Worm (Caenorhabditis elegans) whole organism, young adult: ENCODE data around the gene F13H8.8.

ENCODE experiments used
- ceh-40 ChIP-seq: fragments of 200-800 bp; sonication (Bioruptor generic); IDR thresholded peaks from 2 replicates; pipeline ENCODE4 v1.3.6; 2022; ENCODE audit warnings: missing genetic modification characterization, missing compliant biosample characterization
- dpff-1 ChIP-seq: sonication (generic microtip); optimal IDR thresholded peaks from 2 replicates; lab custom pipeline; 2017; ENCODE audit warnings: mild to moderate bottlenecking, missing genetic modification characterization, missing compliant biosample characterization
- let-526 ChIP-seq: fragments of 200-800 bp; sonication (Bioruptor generic); IDR thresholded peaks from 2 replicates; pipeline ENCODE4 v1.3.6; 2022; ENCODE audit warnings: missing genetic modification reagents, missing genetic modification characterization, missing compliant biosample characterization
- lin-35 ChIP-seq, 3 experiments: fragments of 150-350 bp in 2 of 3; sonication (generic microtip) in 1 of 3; optimal IDR thresholded peaks; 2 replicates each; lab custom pipeline; 2014 to 2018; ENCODE audit warnings: missing biosample characterization in 3 of 3, missing genetic modification characterization in 3 of 3, missing genetic modification reagents in 3 of 3
- pha-4 ChIP-seq: fragments of 150-350 bp; sonication (generic microtip); optimal IDR thresholded peaks from 2 replicates; lab custom pipeline; 2014; ENCODE audit warnings: missing biosample characterization, missing genetic modification reagents, missing genetic modification characterization
- sdz-38 ChIP-seq: sonication (generic microtip); optimal IDR thresholded peaks from 2 replicates; lab custom pipeline; 2016; ENCODE audit warnings: missing genotype, missing genetic modification characterization, missing compliant biosample characterization
- sea-2 ChIP-seq: fragments of 200-800 bp; sonication (Bioruptor generic); IDR thresholded peaks from 2 replicates; pipeline ENCODE4 v1.3.6; 2022; ENCODE audit warnings: missing genetic modification characterization, missing compliant biosample characterization
- ztf-28 ChIP-seq: fragments of 200-800 bp; sonication (Bioruptor generic); IDR thresholded peaks from 2 replicates; pipeline ENCODE4 v1.3.6; 2022; ENCODE audit warnings: missing genetic modification reagents, missing genetic modification characterization, missing compliant biosample characterization

ce11 chrII:6222558-6222957 is 45.3 kb downstream of the F13H8.8 start, which contains the start of gene C30B5.6:
- TF ChIP-seq pha-4, result no peak
- no peak for TF ChIP-seq sdz-38 (tag; lab: Kevin White, UChicago)
- no peak for TF ChIP-seq dpff-1 (tag; lab: Kevin White, UChicago)
- no peak for TF ChIP-seq ceh-40 (GFP tag; lab: Robert Waterston, UW)
- TF ChIP-seq ztf-28 (GFP tag; lab: Robert Waterston, UW), result no peak
- TF ChIP-seq let-526 (GFP tag; lab: Robert Waterston, UW), result no peak
- TF ChIP-seq lin-35 (GFP tag; optimal IDR thresholded peaks at IDR 0.05; lab: Kevin White, UChicago), result no peak
- TF ChIP-seq sea-2 (GFP tag; lab: Robert Waterston, UW), result no peak
